In the genomic region with DNA sequence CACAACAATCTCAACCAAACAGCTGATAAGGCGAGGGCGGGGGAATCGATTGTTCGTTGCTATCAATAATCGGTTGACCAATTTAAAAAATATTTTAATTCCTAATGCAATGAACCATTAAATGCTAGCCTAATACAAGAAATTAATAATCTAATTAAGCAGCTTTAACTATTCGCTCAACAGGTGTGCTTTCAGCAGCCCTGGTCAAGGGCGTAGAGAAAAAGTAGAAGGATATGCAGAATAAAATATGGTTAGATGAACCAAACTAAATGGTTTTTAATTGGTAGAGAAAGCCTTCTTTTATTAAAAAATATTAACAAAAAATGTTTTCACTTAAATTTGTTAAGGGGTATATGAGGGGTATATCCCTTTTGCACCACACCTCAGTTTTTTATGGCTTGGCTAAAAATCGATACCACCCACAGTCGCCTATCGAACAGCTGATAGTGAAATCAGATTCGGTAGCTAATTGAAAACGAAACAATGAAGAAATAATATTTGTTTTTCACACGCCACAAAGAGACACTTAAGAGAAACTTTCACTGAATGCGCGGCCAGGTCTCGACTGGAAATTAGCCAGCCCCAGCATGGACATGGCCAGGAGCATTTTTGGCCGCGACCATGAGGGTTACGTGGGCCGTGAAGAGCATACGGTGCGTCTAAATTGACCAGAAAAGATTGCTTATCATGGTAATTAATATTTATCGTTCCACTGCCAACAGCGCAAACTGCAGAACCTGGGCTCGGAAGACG, we compare ENCODE assay signal across 1 fruit fly cellular context.
TF ChIP-seq lines count a peak whose summit lies in the region.

TSS of gene SIDL (minus strand) at position 51 of the 753 bp plus-strand sequence.
TSS of gene CG12241 (plus strand) at position 433 of the 753 bp plus-strand sequence.

TF ChIP-seq in whole organism, embryonic, 481 proteins besides CTCF, POLR2A, EP300 and RAD21 (continued from another document and continues in another):
- TF ChIP-seq grau (tag; optimal IDR thresholded peaks at IDR 0.05; lab: Kevin White, UChicago) (peak; percentile 57), scrt (GFP tag; optimal IDR thresholded peaks at IDR 0.05; lab: Kevin White, UChicago) (peak; percentile 90), knrl (GFP tag; IDR thresholded peaks at IDR 0.05; lab: Robert Waterston, UW; ENCODE audit: partially characterized antibody) (peak; percentile 16; the same call in 1 of the 3 replicates), Xbp1 (GFP tag; optimal IDR thresholded peaks at IDR 0.05; lab: Kevin White, UChicago) (peak; percentile 54), CG6272 (GFP tag; IDR thresholded peaks at IDR 0.05; lab: Robert Waterston, UW) (peak; percentile 93), CG9727 (GFP tag; optimal IDR thresholded peaks at IDR 0.05; lab: Kevin White, UChicago) (peak; percentile 90), CG11085 (GFP tag; IDR thresholded peaks at IDR 0.05; lab: Robert Waterston, UW) (peak; percentile 89), ERR (GFP tag; optimal IDR thresholded peaks at IDR 0.05; lab: Kevin White, UChicago) (peak; percentile 77), disco-r (GFP tag; optimal IDR thresholded peaks at IDR 0.05; lab: Kevin White, UChicago) (no peak), CG7271 (tag; optimal IDR thresholded peaks at IDR 0.05; lab: Kevin White, UChicago) (peak; percentile 31), stc (GFP tag; IDR thresholded peaks at IDR 0.05; lab: Robert Waterston, UW) (peak; percentile 91), CG12391 (tag; optimal IDR thresholded peaks at IDR 0.05; lab: Kevin White, UChicago) (peak; percentile 72), Dfd (GFP tag; optimal IDR thresholded peaks at IDR 0.05; lab: Kevin White, UChicago) (no peak), Ptx1 (GFP tag; IDR thresholded peaks at IDR 0.05; lab: Robert Waterston, UW) (peak; percentile 96), Deaf1 (tag; optimal IDR thresholded peaks at IDR 0.05; lab: Kevin White, UChicago) (no peak), CG1603 (tag; optimal IDR thresholded peaks at IDR 0.05; lab: Kevin White, UChicago) (no peak), hkb (optimal IDR thresholded peaks at IDR 0.05; lab: Kevin White, UChicago) (no peak), hkb (GFP tag; IDR thresholded peaks at IDR 0.05; lab: Robert Waterston, UW) (peak; percentile 93), CG2116 (GFP tag; optimal IDR thresholded peaks at IDR 0.05; lab: Kevin White, UChicago) (peak; percentile 79), CrebB (tag; optimal IDR thresholded peaks at IDR 0.05; lab: Kevin White, UChicago) (no peak), E2f1 (GFP tag; IDR thresholded peaks at IDR 0.05; lab: Robert Waterston, UW) (peak; percentile 94), Hr51 (GFP tag; optimal IDR thresholded peaks at IDR 0.05; lab: Kevin White, UChicago) (peak in 1 of 2 experiments; percentile 43), CG17328 (GFP tag; IDR thresholded peaks at IDR 0.05; lab: Robert Waterston, UW) (no peak), pan (optimal IDR thresholded peaks at IDR 0.05; lab: Kevin White, UChicago) (no peak), pan (GFP tag; optimal IDR thresholded peaks at IDR 0.05 in 1 of 2, IDR thresholded peaks at IDR 0.05 in 1 of 2) (peak in 1 of 2 experiments; percentile 96), Sry-δ (GFP tag; optimal IDR thresholded peaks at IDR 0.05; lab: Kevin White, UChicago) (peak; percentile 66), CG12942 (GFP tag; optimal IDR thresholded peaks at IDR 0.05; lab: Kevin White, UChicago) (peak; percentile 40), tll (GFP tag; optimal IDR thresholded peaks at IDR 0.05; lab: Kevin White, UChicago) (no peak), CG12299 (tag; optimal IDR thresholded peaks at IDR 0.05; lab: Kevin White, UChicago) (peak; percentile 48), CG32532 (GFP tag; IDR thresholded peaks at IDR 0.05; lab: Robert Waterston, UW) (peak; percentile 97), pho (GFP tag; optimal IDR thresholded peaks at IDR 0.05; lab: Kevin White, UChicago) (peak; percentile 79), kay (GFP tag; optimal IDR thresholded peaks at IDR 0.05; lab: Kevin White, UChicago) (peak; percentile 69), CG13624 (GFP tag; optimal IDR thresholded peaks at IDR 0.05; lab: Kevin White, UChicago) (peak; percentile 89), BEAF-32 (GFP tag; optimal IDR thresholded peaks at IDR 0.05; lab: Kevin White, UChicago) (peak; percentile 59), CG11398 (GFP tag; optimal IDR thresholded peaks at IDR 0.05; lab: Kevin White, UChicago) (no peak), CG7987 (GFP tag; optimal IDR thresholded peaks at IDR 0.05; lab: Kevin White, UChicago) (no peak), NfI (GFP tag; optimal IDR thresholded peaks at IDR 0.05; lab: Kevin White, UChicago) (peak; percentile 38), HLH4C (GFP tag; IDR thresholded peaks at IDR 0.05; lab: Robert Waterston, UW; ENCODE audit: partially characterized antibody) (no peak; the same call in 2 of the 3 replicates), B-H1 (GFP tag; IDR thresholded peaks at IDR 0.05; lab: Robert Waterston, UW) (peak; percentile 93), CkIIα-i1 (GFP tag; IDR thresholded peaks at IDR 0.05; lab: Robert Waterston, UW) (no peak), CHES-1-like (GFP tag; optimal IDR thresholded peaks at IDR 0.05; lab: Kevin White, UChicago) (peak; percentile 14), ap (GFP tag; IDR thresholded peaks at IDR 0.05; lab: Robert Waterston, UW) (no peak), Rfx (GFP tag; IDR thresholded peaks at IDR 0.05; lab: Robert Waterston, UW) (peak; percentile 96), Awh (GFP tag; IDR thresholded peaks at IDR 0.05; lab: Robert Waterston, UW) (peak; percentile 88), Dbx (GFP tag; IDR thresholded peaks at IDR 0.05; lab: Robert Waterston, UW) (peak; percentile 94), Poxn (GFP tag; IDR thresholded peaks at IDR 0.05; lab: Robert Waterston, UW) (no peak; the same call in 1 of the 2 replicates), CG10565 (GFP tag; optimal IDR thresholded peaks at IDR 0.05; lab: Kevin White, UChicago) (peak; percentile 16), exex (tag; optimal IDR thresholded peaks at IDR 0.05; lab: Kevin White, UChicago) (peak; percentile 68), Bteb2 (GFP tag; optimal IDR thresholded peaks at IDR 0.05; lab: Kevin White, UChicago) (peak; percentile 63), CG1832 (GFP tag; optimal IDR thresholded peaks at IDR 0.05; lab: Kevin White, UChicago) (no peak), corto (GFP tag; optimal IDR thresholded peaks at IDR 0.05; lab: Kevin White, UChicago) (no peak), CG6791 (GFP tag; IDR thresholded peaks at IDR 0.05; lab: Robert Waterston, UW; ENCODE audit: partially characterized antibody) (no peak), sr (GFP tag; IDR thresholded peaks at IDR 0.05; lab: Robert Waterston, UW) (peak; percentile 35; the same call in 1 of the 3 replicates), trem (tag; optimal IDR thresholded peaks at IDR 0.05; lab: Kevin White, UChicago) (peak; percentile 73), Optix (GFP tag; IDR thresholded peaks at IDR 0.05; lab: Robert Waterston, UW) (peak; percentile 23; the same call in 1 of the 3 replicates), CG2129 (GFP tag; IDR thresholded peaks at IDR 0.05; lab: Robert Waterston, UW; ENCODE audit: partially characterized antibody) (no peak), HHEX (GFP tag; optimal IDR thresholded peaks at IDR 0.05; lab: Kevin White, UChicago) (peak; percentile 83), CG11504 (tag; optimal IDR thresholded peaks at IDR 0.05; lab: Kevin White, UChicago) (no peak), CG12659 (GFP tag; optimal IDR thresholded peaks at IDR 0.05; lab: Kevin White, UChicago) (peak; percentile 69), slou (GFP tag; optimal IDR thresholded peaks at IDR 0.05; lab: Kevin White, UChicago) (peak; percentile 69), H2.0 (GFP tag; IDR thresholded peaks at IDR 0.05; lab: Robert Waterston, UW) (0 out of 2 replicates have a peak, but pooled peaks have one; percentile 13), Neu2 (GFP tag; optimal IDR thresholded peaks at IDR 0.05; lab: Kevin White, UChicago; ENCODE audit: borderline replicate concordance) (peak; percentile 21), Xrp1 (GFP tag; IDR thresholded peaks at IDR 0.05; lab: Robert Waterston, UW) (peak; percentile 89), CG10959 (GFP tag; IDR thresholded peaks at IDR 0.05; lab: Robert Waterston, UW) (peak; percentile 63), Myb (GFP tag; optimal IDR thresholded peaks at IDR 0.05; lab: Kevin White, UChicago) (peak; percentile 49), CG12071 (GFP tag; optimal IDR thresholded peaks at IDR 0.05; lab: Kevin White, UChicago) (no peak), CG3281 (GFP tag; optimal IDR thresholded peaks at IDR 0.05; lab: Kevin White, UChicago) (peak; percentile 83), Aef1 (GFP tag; IDR thresholded peaks at IDR 0.05; lab: Robert Waterston, UW) (peak; percentile 96), CG2120 (GFP tag; optimal IDR thresholded peaks at IDR 0.05; lab: Kevin White, UChicago) (peak; percentile 84), CG31365 (tag; optimal IDR thresholded peaks at IDR 0.05; lab: Kevin White, UChicago) (peak; percentile 27), odd (GFP tag; optimal IDR thresholded peaks at IDR 0.05; lab: Kevin White, UChicago) (no peak), NC2α (GFP tag; optimal IDR thresholded peaks at IDR 0.05; lab: Kevin White, UChicago) (no peak), CG11247 (GFP tag; IDR thresholded peaks at IDR 0.05; lab: Robert Waterston, UW) (peak; percentile 92), CG8944 (GFP tag; optimal IDR thresholded peaks at IDR 0.05; lab: Kevin White, UChicago) (peak; percentile 60), pita (GFP tag; optimal IDR thresholded peaks at IDR 0.05; lab: Kevin White, UChicago) (no peak), CG8388 (GFP tag; optimal IDR thresholded peaks at IDR 0.05; lab: Kevin White, UChicago) (peak; percentile 64), fd102C (GFP tag; optimal IDR thresholded peaks at IDR 0.05; lab: Kevin White, UChicago) (no peak), Ravus (GFP tag; IDR thresholded peaks at IDR 0.05; lab: Robert Waterston, UW) (peak; percentile 80), shn (GFP tag; optimal IDR thresholded peaks at IDR 0.05; lab: Kevin White, UChicago) (peak; percentile 21), otp (GFP tag; IDR thresholded peaks at IDR 0.05; lab: Robert Waterston, UW) (no peak), tx (GFP tag; optimal IDR thresholded peaks at IDR 0.05; lab: Kevin White, UChicago) (peak; percentile 25), twi (tag; optimal IDR thresholded peaks at IDR 0.05; lab: Kevin White, UChicago) (peak; percentile 13), Atf3 (GFP tag; optimal IDR thresholded peaks at IDR 0.05; lab: Kevin White, UChicago) (peak; percentile 20), CG2678 (tag; optimal IDR thresholded peaks at IDR 0.05; lab: Kevin White, UChicago) (peak; percentile 92), CG17385 (GFP tag; optimal IDR thresholded peaks at IDR 0.05; lab: Kevin White, UChicago) (no peak), Oaz (GFP tag; IDR thresholded peaks at IDR 0.05; lab: Robert Waterston, UW) (0 out of 2 replicates have a peak, but pooled peaks have one; percentile 21), lola (GFP tag; optimal IDR thresholded peaks at IDR 0.05; lab: Kevin White, UChicago) (peak in 1 of 3 experiments; percentile 45), zfh1 (GFP tag; IDR thresholded peaks at IDR 0.05; lab: Robert Waterston, UW) (peak; percentile 94), unpg (GFP tag; optimal IDR thresholded peaks at IDR 0.05; lab: Kevin White, UChicago) (peak; percentile 66), CG4730 (GFP tag; IDR thresholded peaks at IDR 0.05; lab: Robert Waterston, UW) (peak; percentile 92), CG13775 (GFP tag; optimal IDR thresholded peaks at IDR 0.05; lab: Kevin White, UChicago) (peak; percentile 76), salm (tag; optimal IDR thresholded peaks at IDR 0.05; lab: Kevin White, UChicago) (peak; percentile 23), MBD-R2 (GFP tag; IDR thresholded peaks at IDR 0.05; lab: Robert Waterston, UW) (peak; percentile 92), Spps (tag; optimal IDR thresholded peaks at IDR 0.05; lab: Kevin White, UChicago) (peak; percentile 31), Camta (GFP tag; optimal IDR thresholded peaks at IDR 0.05; lab: Kevin White, UChicago) (peak; percentile 84), tap (tag; optimal IDR thresholded peaks at IDR 0.05; lab: Kevin White, UChicago) (no peak), h (optimal IDR thresholded peaks at IDR 0.05; lab: Kevin White, UChicago) (no peak), nau (GFP tag; optimal IDR thresholded peaks at IDR 0.05; lab: Kevin White, UChicago) (no peak), CG9437 (GFP tag; optimal IDR thresholded peaks at IDR 0.05; lab: Kevin White, UChicago) (peak; percentile 62), en (GFP tag; optimal IDR thresholded peaks at IDR 0.05; lab: Kevin White, UChicago) (no peak), bcd (GFP tag; optimal IDR thresholded peaks at IDR 0.05; lab: Kevin White, UChicago) (peak; percentile 87), HLHmδ (GFP tag; optimal IDR thresholded peaks at IDR 0.05; lab: Kevin White, UChicago) (no peak), kah (GFP tag; optimal IDR thresholded peaks at IDR 0.05; lab: Kevin White, UChicago) (peak; percentile 77), CG11695 (GFP tag; IDR thresholded peaks at IDR 0.05; lab: Robert Waterston, UW) (peak; percentile 92), CG15269 (tag; optimal IDR thresholded peaks at IDR 0.05; lab: Kevin White, UChicago) (no peak), chif (GFP tag; optimal IDR thresholded peaks at IDR 0.05; lab: Kevin White, UChicago) (peak; percentile 16 to 70), MTF-1 (GFP tag; optimal IDR thresholded peaks at IDR 0.05; lab: Kevin White, UChicago; ENCODE audit: borderline replicate concordance) (peak; percentile 32), run (tag; optimal IDR thresholded peaks at IDR 0.05; lab: Kevin White, UChicago) (no peak), Elba2 (GFP tag; optimal IDR thresholded peaks at IDR 0.05; lab: Kevin White, UChicago) (peak; percentile 0), Blimp-1 (GFP tag; optimal IDR thresholded peaks at IDR 0.05; lab: Kevin White, UChicago) (peak; percentile 18), CG9215 (GFP tag; IDR thresholded peaks at IDR 0.05; lab: Robert Waterston, UW) (peak; percentile 90), CG34224 (GFP tag; IDR thresholded peaks at IDR 0.05; lab: Robert Waterston, UW; ENCODE audit: partially characterized antibody) (peak; percentile 21; the same call in 1 of the 3 replicates), HLH54F (GFP tag; optimal IDR thresholded peaks at IDR 0.05; lab: Kevin White, UChicago) (peak; percentile 59), org-1 (GFP tag; optimal IDR thresholded peaks at IDR 0.05; lab: Kevin White, UChicago) (peak; percentile 11), CG4854 (GFP tag; optimal IDR thresholded peaks at IDR 0.05; lab: Kevin White, UChicago) (peak; percentile 73), CG14014 (GFP tag; IDR thresholded peaks at IDR 0.05; lab: Robert Waterston, UW) (peak; percentile 39; the same call in 1 of the 2 replicates), dmrt11E (tag; optimal IDR thresholded peaks at IDR 0.05; lab: Kevin White, UChicago) (peak; percentile 12), btn (GFP tag; optimal IDR thresholded peaks at IDR 0.05; lab: Kevin White, UChicago) (peak; percentile 37), so (GFP tag; IDR thresholded peaks at IDR 0.05; lab: Robert Waterston, UW) (no peak), cg (GFP tag; optimal IDR thresholded peaks at IDR 0.05; lab: Kevin White, UChicago) (no peak)
